Fruit fly (Drosophila melanogaster): ENCODE measurements around the gene CG34453.

CG34453 gene

dm6 chr3L:270760-271500 is 37.8 kb upstream of the CG34453 start, which contains the start of gene miple2 (continued):
- TF ChIP-seq CG11762 (GFP tag; optimal IDR thresholded peaks at IDR 0.05; ENCODE audit: insufficient read depth) (peak; percentile 67), Gug (GFP tag; IDR thresholded peaks at IDR 0.05) (no peak), Blimp-1 (GFP tag; optimal IDR thresholded peaks at IDR 0.05) (peak; percentile 16), Ets21C (GFP tag; optimal IDR thresholded peaks at IDR 0.05) (peak; percentile 45), CG6792 (GFP tag; optimal IDR thresholded peaks at IDR 0.05) (peak; percentile 62), net (GFP tag; optimal IDR thresholded peaks at IDR 0.05) (peak; percentile 50), CG34406 (GFP tag; optimal IDR thresholded peaks at IDR 0.05) (peak; percentile 7), Sox15 (GFP tag; optimal IDR thresholded peaks at IDR 0.05) (no peak), CG8632 (GFP tag; optimal IDR thresholded peaks at IDR 0.05) (peak; percentile 59), Hr38 (GFP tag; optimal IDR thresholded peaks at IDR 0.05) (no peak), spab (GFP tag; optimal IDR thresholded peaks at IDR 0.05) (peak; percentile 57), Eip93F (GFP tag; optimal IDR thresholded peaks at IDR 0.05) (no peak), CG1621 (tag; optimal IDR thresholded peaks at IDR 0.05) (peak; percentile 9), CG8119 (GFP tag; IDR thresholded peaks at IDR 0.05) (peak; percentile 44; the same call in 2 of the 3 replicates), OdsH (GFP tag; optimal IDR thresholded peaks at IDR 0.05) (peak; percentile 61), svp (GFP tag) (no peak), CG6808 (GFP tag; optimal IDR thresholded peaks at IDR 0.05) (peak; percentile 41)

DNA sequence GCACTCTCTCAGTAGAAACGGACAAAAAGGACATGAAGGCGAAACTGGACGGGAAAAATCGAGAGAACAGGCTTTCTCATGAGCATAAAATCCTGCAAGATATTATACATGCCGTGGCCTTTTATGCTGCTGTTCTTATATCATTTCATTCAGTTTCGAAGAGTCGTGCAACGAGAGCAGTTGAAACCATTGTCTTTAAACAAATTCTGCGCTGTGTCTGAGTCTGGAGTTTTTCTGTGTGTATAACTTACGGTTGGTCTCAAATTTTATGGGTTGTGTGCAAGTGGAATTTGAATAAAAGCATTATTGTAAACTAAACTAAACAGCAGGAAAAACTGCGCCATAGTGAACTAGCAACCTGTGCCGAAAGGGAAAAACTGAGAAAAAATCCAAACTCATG is 34.5 kb upstream of the CG34453 start:
- TF ChIP-seq achi (GFP tag; optimal IDR thresholded peaks at IDR 0.05) (no peak), spab (GFP tag; optimal IDR thresholded peaks at IDR 0.05) (no peak), eg (GFP tag; IDR thresholded peaks at IDR 0.05) (0 out of 3 replicates have a peak, but pooled peaks have one; percentile 16), CG15336 (GFP tag; IDR thresholded peaks at IDR 0.05) (no peak), pdm3 (GFP tag; optimal IDR thresholded peaks at IDR 0.05) (no peak), CG10631 (GFP tag; optimal IDR thresholded peaks at IDR 0.05) (no peak), Eip78C (GFP tag) (peak; percentile 60)

DNA sequence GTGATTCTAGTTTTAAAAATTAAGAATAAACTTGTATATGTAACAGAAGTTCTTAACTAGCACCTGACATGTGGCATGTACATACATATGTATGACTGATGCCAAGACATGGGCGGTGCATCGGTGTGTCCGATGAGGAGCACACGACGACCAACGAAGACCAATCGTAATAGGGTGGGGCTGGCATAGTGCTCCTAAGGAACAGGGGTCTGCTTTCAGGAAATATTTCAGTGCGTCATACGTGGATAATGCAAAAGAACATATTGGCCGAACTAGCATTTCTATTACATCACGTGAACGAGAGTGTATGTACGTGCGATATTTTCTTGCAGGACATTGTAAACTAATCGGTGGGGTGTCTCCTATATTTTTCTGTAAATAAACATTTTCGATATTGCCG is 33.9 kb upstream of the CG34453 start, which contains the start of gene miple1:
TSS of gene miple1 (plus strand) at position 217 of the 400 bp plus-strand sequence.
- TF ChIP-seq ss (GFP tag; optimal IDR thresholded peaks at IDR 0.05) (no peak), pdm3 (GFP tag; optimal IDR thresholded peaks at IDR 0.05) (no peak), CG8119 (GFP tag; IDR thresholded peaks at IDR 0.05) (no peak), CG6808 (GFP tag; optimal IDR thresholded peaks at IDR 0.05) (no peak), Blimp-1 (GFP tag; optimal IDR thresholded peaks at IDR 0.05) (no peak), Ets96B (tag; optimal IDR thresholded peaks at IDR 0.05) (no peak), spab (GFP tag; optimal IDR thresholded peaks at IDR 0.05) (no peak), eg (GFP tag; IDR thresholded peaks at IDR 0.05) (no peak), CG3919 (GFP tag; optimal IDR thresholded peaks at IDR 0.05) (no peak), CG10669 (GFP tag; optimal IDR thresholded peaks at IDR 0.05) (no peak), CG32006 (GFP tag; optimal IDR thresholded peaks at IDR 0.05) (no peak), Eip75B (GFP tag; optimal IDR thresholded peaks at IDR 0.05) (no peak), CG8632 (GFP tag; optimal IDR thresholded peaks at IDR 0.05) (no peak), CG15336 (GFP tag; IDR thresholded peaks at IDR 0.05) (no peak), Met (GFP tag; optimal IDR thresholded peaks at IDR 0.05) (no peak), CG6163 (GFP tag; IDR thresholded peaks at IDR 0.05) (no peak)

dm6 chr3L:265808-266207 is 32.7 kb upstream of the CG34453 start, which contains the start of gene CG34263:
Gene CG34263 (minus strand): TSS chr3L:265908.
- TF ChIP-seq CG6276 (GFP tag; optimal IDR thresholded peaks at IDR 0.05): no peak
